Worm (Caenorhabditis elegans): ENCODE data around the gene twk-40.

Gene twk-40

DNA sequence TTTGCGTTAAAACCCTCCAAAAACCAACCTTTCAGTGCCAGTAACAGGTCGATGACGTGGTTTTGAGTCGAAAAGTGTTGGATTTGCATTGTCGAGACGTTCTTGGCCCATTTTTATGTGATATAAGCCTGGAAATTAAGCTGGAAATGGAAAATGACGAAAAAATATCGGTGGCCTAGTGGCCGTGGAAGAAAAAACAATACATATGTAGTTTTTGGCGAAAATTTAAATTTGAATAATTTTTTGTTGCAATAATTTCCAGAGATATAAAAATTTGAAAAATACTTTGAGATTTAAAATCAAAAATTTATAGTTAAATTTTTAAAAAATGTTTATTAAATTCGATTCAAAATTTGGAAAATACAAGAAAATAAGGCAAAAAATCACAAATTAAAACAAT, 52.9 kb downstream of the twk-40 start, which contains the start of gene ciao-2B:
Gene ciao-2B, minus strand, starts transcription at position 130 of the 400 bp plus-strand sequence.
- TF ChIP-seq ces-1 (GFP tag; optimal IDR thresholded peaks at IDR 0.05) (no peak), lin-13 (tag; optimal IDR thresholded peaks at IDR 0.05) (no peak), unc-39 (tag; optimal IDR thresholded peaks at IDR 0.05) (no peak), nhr-76 (tag; optimal IDR thresholded peaks at IDR 0.05) (no peak), cnd-1 (tag; optimal IDR thresholded peaks at IDR 0.05) (no peak), ztf-11 (tag; optimal IDR thresholded peaks at IDR 0.05) (no peak), sptf-1 (tag; optimal IDR thresholded peaks at IDR 0.05) (no peak), flh-1 (GFP tag; optimal IDR thresholded peaks at IDR 0.05) (no peak), tbx-8 (GFP tag; optimal IDR thresholded peaks at IDR 0.05) (no peak), lsy-2 (tag; optimal IDR thresholded peaks at IDR 0.05) (no peak), ceh-83 (GFP tag; optimal IDR thresholded peaks at IDR 0.05) (no peak)

DNA sequence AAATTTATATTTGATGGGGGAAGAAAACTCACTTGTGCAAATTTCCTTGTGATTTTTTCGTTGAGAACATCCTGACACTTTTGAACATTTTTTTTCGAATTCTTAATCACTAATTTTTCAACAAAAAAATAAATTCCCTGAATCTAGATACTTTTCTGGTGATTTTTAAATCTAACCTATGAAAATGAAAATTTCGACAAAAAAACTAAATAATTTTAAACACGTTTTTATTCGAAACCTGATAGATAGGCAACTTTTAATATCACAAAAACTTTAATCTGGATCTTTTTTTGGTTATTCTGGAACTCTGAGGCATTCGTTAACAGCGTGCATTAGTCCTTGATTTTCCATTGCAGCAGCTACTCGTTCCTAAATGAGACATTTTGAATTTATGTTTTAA, 55.4 kb downstream of the twk-40 start, which contains the start of gene F45G2.9:
Gene F45G2.9, minus strand, starts transcription at position 101 of the 400 bp plus-strand sequence.
- TF ChIP-seq elt-3 (tag; optimal IDR thresholded peaks at IDR 0.05): no peak
- no peak for TF ChIP-seq drap-1 (GFP tag; optimal IDR thresholded peaks at IDR 0.05)
- TF ChIP-seq flh-1 (GFP tag; optimal IDR thresholded peaks at IDR 0.05): no peak
- no peak for TF ChIP-seq sptf-1 (tag; optimal IDR thresholded peaks at IDR 0.05)
- no peak for TF ChIP-seq zip-8 (tag; optimal IDR thresholded peaks at IDR 0.05)
- TF ChIP-seq nhr-76 (tag; optimal IDR thresholded peaks at IDR 0.05): no peak
- no peak for TF ChIP-seq pha-4 (tag; optimal IDR thresholded peaks at IDR 0.05)
- TF ChIP-seq nhr-28 (tag; optimal IDR thresholded peaks at IDR 0.05): no peak
- no peak for TF ChIP-seq nhr-237 (tag; optimal IDR thresholded peaks at IDR 0.05)
- TF ChIP-seq bed-3 (GFP tag; optimal IDR thresholded peaks at IDR 0.05): no peak
- TF ChIP-seq mep-1 (tag; optimal IDR thresholded peaks at IDR 0.05): no peak
- TF ChIP-seq nhr-2 (tag; optimal IDR thresholded peaks at IDR 0.05): no peak
- TF ChIP-seq M03D4.4 (tag; optimal IDR thresholded peaks at IDR 0.05): no peak
- TF ChIP-seq lin-32 (GFP tag; optimal IDR thresholded peaks at IDR 0.05): no peak
- no peak for TF ChIP-seq ceh-83 (GFP tag; optimal IDR thresholded peaks at IDR 0.05)
- TF ChIP-seq cnd-1 (tag; optimal IDR thresholded peaks at IDR 0.05): no peak
- TF ChIP-seq ham-2 (GFP tag; optimal IDR thresholded peaks at IDR 0.05): no peak
- TF ChIP-seq ceh-39 (tag; optimal IDR thresholded peaks at IDR 0.05): no peak

Data from whole organism, mixed stage, embryonic.